Fruit fly (Drosophila melanogaster) whole organism, wandering third instar larva: Measurements from ENCODE around the gene CG16721.

Source experiments
- Abd-B ChIP-seq: fragments of >200 bp; optimal IDR thresholded peaks from 2 replicates; lab custom pipeline; 2017; ENCODE audit warnings: missing biosample characterization, missing genetic modification characterization
- CG32264 ChIP-seq: fragments of 200-800 bp; sonication (Bioruptor generic); optimal IDR thresholded peaks from 2 replicates; lab custom pipeline; 2016; ENCODE audit warnings: missing biosample characterization, missing genetic modification characterization
- CG9705 ChIP-seq: fragments of 200-800 bp; sonication (Bioruptor generic); optimal IDR thresholded peaks from 2 replicates; lab custom pipeline; 2018; ENCODE audit warnings: missing biosample characterization, mild to moderate bottlenecking, missing genetic modification characterization
- CrebA ChIP-seq: fragments of 200-800 bp; sonication (Bioruptor generic); optimal IDR thresholded peaks from 2 replicates; lab custom pipeline; 2016; ENCODE audit warnings: missing biosample characterization, mild to moderate bottlenecking, missing genetic modification characterization, borderline replicate concordance
- Dfd ChIP-seq: fragments of >200 bp; optimal IDR thresholded peaks from 2 replicates; lab custom pipeline; 2017; ENCODE audit warnings: missing biosample characterization, missing genetic modification characterization
- Dif ChIP-seq: fragments of 200-275, 200-300 bp; sonication (Bioruptor generic); optimal IDR thresholded peaks from 2 replicates; lab custom pipeline; 2018; ENCODE audit warnings: missing biosample characterization, missing genetic modification characterization; ENCODE audit not compliant: partially characterized antibody
- GATAd ChIP-seq: sonication (Bioruptor generic); optimal IDR thresholded peaks from 2 replicates; lab custom pipeline; 2016; ENCODE audit warnings: missing biosample characterization, missing genetic modification characterization
- HLH106 ChIP-seq: fragments of 200-800 bp; optimal IDR thresholded peaks from 3 replicates; lab custom pipeline; 2019; ENCODE audit warnings: missing biosample characterization, mild to moderate bottlenecking, missing genetic modification characterization, moderate library complexity
- Hnf4 ChIP-seq: fragments of 200-800 bp; sonication (Bioruptor generic); optimal IDR thresholded peaks from 2 replicates; lab custom pipeline; 2016; ENCODE audit warnings: missing biosample characterization, mild to moderate bottlenecking, missing genetic modification characterization
- Hr78 ChIP-seq: fragments of >200 bp; optimal IDR thresholded peaks from 2 replicates; lab custom pipeline; 2017; ENCODE audit warnings: missing biosample characterization, missing genetic modification characterization
- Hr83 ChIP-seq: fragments of 200-300 bp; sonication (Bioruptor generic); optimal IDR thresholded peaks from 2 replicates; lab custom pipeline; 2016; ENCODE audit warnings: missing biosample characterization, mild to moderate bottlenecking, missing genetic modification characterization, moderate library complexity; ENCODE audit not compliant: poor library complexity, severe bottlenecking
- Jra ChIP-seq: sonication (Bioruptor generic); optimal IDR thresholded peaks from 2 replicates; lab custom pipeline; 2016; ENCODE audit warnings: missing biosample characterization, missing genetic modification characterization
- Mio ChIP-seq: sonication (Bioruptor generic); optimal IDR thresholded peaks from 2 replicates; lab custom pipeline; 2016; ENCODE audit warnings: missing biosample characterization, missing genetic modification characterization
- N ChIP-seq: fragments of >200 bp; optimal IDR thresholded peaks from 2 replicates; lab custom pipeline; 2018; ENCODE audit warnings: missing biosample characterization, missing external identifiers, missing genetic modification characterization
- OdsH ChIP-seq: fragments of 200-800 bp; sonication (Bioruptor generic); optimal IDR thresholded peaks from 2 replicates; lab custom pipeline; 2016; ENCODE audit warnings: missing biosample characterization, mild to moderate bottlenecking, missing genetic modification characterization
- Rel ChIP-seq, 2 experiments: fragments of 200-800 bp; sonication (Bioruptor generic) in 1 of 2; optimal IDR thresholded peaks; 2 replicates in 1 of 2; 3 replicates in 1 of 2; lab custom pipeline; 2016 to 2019; ENCODE audit warnings: mild to moderate bottlenecking in 2 of 2, missing biosample characterization in 2 of 2, missing genetic modification characterization in 2 of 2, moderate library complexity in 1 of 2
- Sp1 ChIP-seq: fragments of 200-800 bp; sonication (Bioruptor generic); optimal IDR thresholded peaks from 3 replicates; lab custom pipeline; 2019; ENCODE audit warnings: missing biosample characterization, mild to moderate bottlenecking, missing genetic modification characterization, moderate library complexity
- Vsx2 ChIP-seq: fragments of 200-300, 225-300 bp; sonication (Bioruptor generic); optimal IDR thresholded peaks from 2 replicates; lab custom pipeline; 2018; ENCODE audit warnings: missing biosample characterization, missing genetic modification characterization; ENCODE audit not compliant: partially characterized antibody
- br ChIP-seq: fragments of 200-800 bp; sonication (Bioruptor generic); optimal IDR thresholded peaks from 2 replicates; lab custom pipeline; 2016; ENCODE audit warnings: missing biosample characterization, missing genetic modification characterization
- brk ChIP-seq: fragments of 200-800 bp; sonication (Bioruptor generic); optimal IDR thresholded peaks from 2 replicates; lab custom pipeline; 2016; ENCODE audit warnings: missing biosample characterization, mild to moderate bottlenecking, missing genetic modification characterization
- dl ChIP-seq, 2 experiments: fragments of 175-275, 200-275 bp in 1 of 2; fragments of 200-275 bp in 1 of 2; sonication (Bioruptor generic); optimal IDR thresholded peaks; lab custom pipeline; 2018; ENCODE audit warnings: mild to moderate bottlenecking in 2 of 2, missing biosample characterization in 2 of 2, missing genetic modification characterization in 2 of 2, moderate library complexity in 2 of 2; ENCODE audit not compliant: partially characterized antibody in 2 of 2, insufficient read depth in 1 of 2
- dmrt93B ChIP-seq: fragments of 200-800 bp; sonication (Bioruptor generic); optimal IDR thresholded peaks from 2 replicates; lab custom pipeline; 2018; ENCODE audit warnings: missing biosample characterization, mild to moderate bottlenecking, missing genetic modification characterization
- dsf ChIP-seq: sonication (Bioruptor generic); optimal IDR thresholded peaks from 2 replicates; lab custom pipeline; 2016; ENCODE audit warnings: missing biosample characterization, missing genetic modification characterization, borderline replicate concordance
- ey ChIP-seq: fragments of 200-800 bp; sonication (Bioruptor generic); optimal IDR thresholded peaks from 2 replicates; lab custom pipeline; 2016; ENCODE audit warnings: missing biosample characterization, missing genetic modification characterization
- foxo ChIP-seq, 2 experiments: fragments of 200-800 bp; sonication (Bioruptor generic); optimal IDR thresholded peaks; 2 replicates in 1 of 2; 3 replicates in 1 of 2; lab custom pipeline; 2016 to 2017; ENCODE audit warnings: missing biosample characterization in 2 of 2, missing genetic modification characterization in 2 of 2
- fru ChIP-seq: fragments of 200-800 bp; sonication (Bioruptor generic); optimal IDR thresholded peaks from 3 replicates; lab custom pipeline; 2016; ENCODE audit warnings: missing biosample characterization, mild to moderate bottlenecking, missing genetic modification characterization
- h ChIP-seq: fragments of 200-800 bp; sonication (Bioruptor generic); optimal IDR thresholded peaks from 3 replicates; lab custom pipeline; 2016; ENCODE audit warnings: missing biosample characterization, mild to moderate bottlenecking, missing genetic modification characterization
- jim ChIP-seq: fragments of 175-275, 200-325 bp; sonication (Bioruptor generic); optimal IDR thresholded peaks from 2 replicates; lab custom pipeline; 2016; ENCODE audit warnings: missing biosample characterization, mild to moderate bottlenecking, missing genetic modification characterization
- lola ChIP-seq: fragments of >200 bp; optimal IDR thresholded peaks from 2 replicates; lab custom pipeline; 2017; ENCODE audit warnings: missing biosample characterization, missing genetic modification characterization
- pan ChIP-seq: fragments of >200 bp; optimal IDR thresholded peaks from 2 replicates; lab custom pipeline; 2017
- psq ChIP-seq: fragments of 200-800 bp; sonication (Bioruptor generic); optimal IDR thresholded peaks from 3 replicates; lab custom pipeline; 2017; ENCODE audit warnings: missing biosample characterization, mild to moderate bottlenecking, missing genetic modification characterization, moderate library complexity
- rgr ChIP-seq: fragments of 200-800 bp; sonication (Bioruptor generic); optimal IDR thresholded peaks from 3 replicates; lab custom pipeline; 2016; ENCODE audit warnings: missing biosample characterization, mild to moderate bottlenecking, missing genetic modification characterization
- sage ChIP-seq: fragments of 200-800 bp; sonication (Bioruptor generic); optimal IDR thresholded peaks from 2 replicates; lab custom pipeline; 2016; ENCODE audit warnings: missing biosample characterization, mild to moderate bottlenecking, missing genetic modification characterization
- tai ChIP-seq: sonication (Bioruptor generic); optimal IDR thresholded peaks from 2 replicates; lab custom pipeline; 2016; ENCODE audit warnings: missing biosample characterization, missing genetic modification characterization
- usp ChIP-seq: fragments of >200 bp; optimal IDR thresholded peaks from 2 replicates; lab custom pipeline; 2017; ENCODE audit warnings: missing biosample characterization, missing genetic modification characterization
- woc ChIP-seq: sonication (Bioruptor generic); optimal IDR thresholded peaks from 2 replicates; lab custom pipeline; 2016; ENCODE audit warnings: missing biosample characterization, mild to moderate bottlenecking, missing genetic modification characterization

The CG16721 gene

DNA sequence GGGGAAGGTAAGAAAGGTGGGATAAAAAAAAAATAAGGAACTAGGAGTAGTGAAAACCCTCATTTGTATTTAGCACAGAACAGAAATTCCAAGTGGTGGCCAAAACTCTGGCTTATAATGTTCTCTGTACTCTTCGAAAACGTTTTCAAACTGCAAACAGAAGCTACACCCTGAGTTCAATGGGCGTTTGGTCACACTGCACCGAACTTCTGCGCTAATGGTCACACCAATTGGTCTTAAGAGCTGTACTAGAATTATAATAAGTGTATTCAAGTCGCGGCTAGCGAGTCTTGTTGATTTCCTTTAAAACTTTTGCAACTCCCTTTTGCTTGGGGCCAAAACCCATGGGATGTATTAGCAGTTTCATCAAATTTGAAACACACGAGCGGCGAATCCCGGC, 42.4 kb downstream of the CG16721 start:
- TF ChIP-seq h (GFP tag; lab: Kevin White, UChicago) (no peak), Dfd (GFP tag; lab: Kevin White, UChicago) (no peak), OdsH (no peak), usp (GFP tag; lab: Kevin White, UChicago) (no peak), dl (GFP tag; optimal IDR thresholded peaks at IDR 0.05; lab: Kevin White, UChicago; ENCODE audit: insufficient read depth in 1 of 2, partially characterized antibody in 2 of 2) (no peak), Abd-B (GFP tag; lab: Kevin White, UChicago) (no peak), Hr83 (no peak), psq (GFP tag; lab: Kevin White, UChicago) (no peak), Mio (GFP tag; lab: Kevin White, UChicago) (no peak)

DNA sequence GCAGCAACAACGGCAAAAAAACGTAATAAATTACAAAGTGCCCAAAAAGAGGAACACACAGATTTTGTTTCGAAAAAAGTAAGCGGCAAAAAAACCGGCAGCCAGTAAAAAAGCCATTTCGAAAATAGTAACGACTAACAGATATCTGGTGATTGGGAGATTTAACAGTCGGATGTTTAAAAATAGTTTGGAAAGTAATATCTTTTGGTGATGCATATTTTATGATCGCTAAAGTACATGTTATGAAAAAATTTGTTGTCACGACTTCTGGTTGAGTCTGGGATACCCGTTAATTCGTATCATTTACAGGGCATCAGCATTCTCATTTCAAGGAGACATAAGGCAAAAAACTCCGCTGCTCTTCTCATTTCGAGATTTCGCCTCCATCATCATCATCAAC, 43.5 kb downstream of the CG16721 start:
- TF ChIP-seq lola (GFP tag; lab: Kevin White, UChicago) = no peak
- TF ChIP-seq OdsH = peak; percentile 63
- no peak for TF ChIP-seq usp (GFP tag; lab: Kevin White, UChicago)
- TF ChIP-seq psq (GFP tag; lab: Kevin White, UChicago) = peak; percentile 65
- TF ChIP-seq dmrt93B (GFP tag; lab: Kevin White, UChicago) = peak; percentile 42
- no peak for TF ChIP-seq Dif
- peak; percentile 69 for TF ChIP-seq HLH106
- peak; percentile 80 for TF ChIP-seq fru (GFP tag; lab: Kevin White, UChicago)
- TF ChIP-seq rgr (GFP tag; lab: Kevin White, UChicago) = peak; percentile 78
- peak; percentile 54 for TF ChIP-seq woc (GFP tag; lab: Kevin White, UChicago)
- no peak for TF ChIP-seq brk (GFP tag; lab: Kevin White, UChicago)
- peak; percentile 85 for TF ChIP-seq h (GFP tag; lab: Kevin White, UChicago)
- TF ChIP-seq ey (GFP tag; lab: Kevin White, UChicago) = peak; percentile 78
- peak; percentile 55 for TF ChIP-seq Sp1 (GFP tag; lab: Kevin White, UChicago)
- peak; percentile 49 for TF ChIP-seq CG32264
- no peak for TF ChIP-seq CG9705 (GFP tag; lab: Kevin White, UChicago)
- TF ChIP-seq br = peak; percentile 78
- no peak for TF ChIP-seq dsf (GFP tag; lab: Kevin White, UChicago)
- TF ChIP-seq foxo (GFP tag; optimal IDR thresholded peaks at IDR 0.05; lab: Kevin White, UChicago) = peak in 1 of 2 experiments; percentile 81
- TF ChIP-seq Rel (GFP tag; optimal IDR thresholded peaks at IDR 0.05; lab: Kevin White, UChicago) = no peak
- TF ChIP-seq Rel (tag; optimal IDR thresholded peaks at IDR 0.05; lab: Kevin White, UChicago) = peak; percentile 7
- peak; percentile 64 for TF ChIP-seq Hnf4 (GFP tag; lab: Kevin White, UChicago)
- TF ChIP-seq Mio (GFP tag; lab: Kevin White, UChicago) = no peak
- TF ChIP-seq, all 38 proteins: peak for 15

DNA sequence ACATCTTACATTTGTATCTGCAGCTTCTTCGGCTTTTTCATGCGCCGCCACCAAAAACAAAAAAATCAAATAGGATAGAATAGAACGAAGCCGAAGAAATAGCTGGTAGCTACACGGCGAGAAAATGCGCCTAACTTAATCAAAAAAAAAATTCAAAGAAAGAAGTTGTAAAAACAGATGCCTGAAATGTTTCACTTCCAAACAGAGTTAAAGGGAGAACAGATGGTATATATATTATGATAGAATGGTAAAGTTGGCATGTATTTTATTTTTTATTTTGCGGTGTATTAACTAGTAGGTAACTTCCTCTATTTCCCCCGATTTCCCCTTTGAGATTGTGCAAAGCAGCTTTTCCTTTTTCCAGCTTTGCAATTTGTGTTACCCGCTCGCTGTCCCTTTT, 44.7 kb downstream of the CG16721 start:
- TF ChIP-seq N (GFP tag; lab: Kevin White, UChicago) = no peak
- TF ChIP-seq pan (lab: Kevin White, UChicago) = no peak
- TF ChIP-seq Sp1 (GFP tag; lab: Kevin White, UChicago) = no peak
- no peak for TF ChIP-seq Hnf4 (GFP tag; lab: Kevin White, UChicago)
- no peak for TF ChIP-seq Hr78 (GFP tag; lab: Kevin White, UChicago)
- TF ChIP-seq CG9705 (GFP tag; lab: Kevin White, UChicago) = no peak
- no peak for TF ChIP-seq CrebA (GFP tag; lab: Kevin White, UChicago)
- TF ChIP-seq ey (GFP tag; lab: Kevin White, UChicago) = no peak
- no peak for TF ChIP-seq Rel (GFP tag; optimal IDR thresholded peaks at IDR 0.05; lab: Kevin White, UChicago)
- no peak for TF ChIP-seq Rel (tag; optimal IDR thresholded peaks at IDR 0.05; lab: Kevin White, UChicago)

dm6 chrX:5925793-5926418, 46.2 kb downstream of the CG16721 start:
- TF ChIP-seq foxo (GFP tag; optimal IDR thresholded peaks at IDR 0.05; lab: Kevin White, UChicago) (peak in 1 of 2 experiments; percentile 27), psq (GFP tag; lab: Kevin White, UChicago) (no peak), GATAd (no peak), Rel (GFP tag; optimal IDR thresholded peaks at IDR 0.05; lab: Kevin White, UChicago) (no peak), Rel (tag; optimal IDR thresholded peaks at IDR 0.05; lab: Kevin White, UChicago) (no peak), dmrt93B (GFP tag; lab: Kevin White, UChicago) (peak; percentile 29), pan (lab: Kevin White, UChicago) (no peak), sage (no peak), Hnf4 (GFP tag; lab: Kevin White, UChicago) (no peak), usp (GFP tag; lab: Kevin White, UChicago) (no peak), Vsx2 (no peak), HLH106 (peak; percentile 39), lola (GFP tag; lab: Kevin White, UChicago) (no peak), CG32264 (no peak), brk (GFP tag; lab: Kevin White, UChicago) (no peak), jim (GFP tag; lab: Kevin White, UChicago) (no peak), Abd-B (GFP tag; lab: Kevin White, UChicago) (no peak), Dif (no peak), dl (GFP tag; optimal IDR thresholded peaks at IDR 0.05; lab: Kevin White, UChicago; ENCODE audit: insufficient read depth in 1 of 2, partially characterized antibody in 2 of 2) (no peak), CG9705 (GFP tag; lab: Kevin White, UChicago) (no peak), Jra (GFP tag; lab: Kevin White, UChicago) (no peak), woc (GFP tag; lab: Kevin White, UChicago) (no peak), Dfd (GFP tag; lab: Kevin White, UChicago) (no peak), br (no peak), ey (GFP tag; lab: Kevin White, UChicago) (peak; percentile 36), h (GFP tag; lab: Kevin White, UChicago) (peak; percentile 14), tai (GFP tag; lab: Kevin White, UChicago) (peak; percentile 4), dsf (GFP tag; lab: Kevin White, UChicago) (no peak), rgr (GFP tag; lab: Kevin White, UChicago) (peak; percentile 5), OdsH (no peak), Hr78 (GFP tag; lab: Kevin White, UChicago) (no peak), Mio (GFP tag; lab: Kevin White, UChicago) (no peak)
